Fruit fly (Drosophila melanogaster) whole organism, pupa: ENCODE data around the gene CG43249.
A peak's percentile ranks its signal among the peaks of the same experiment; 100 is the strongest.

ENCODE experiments used
- CG10348 ChIP-seq: fragments of 200-800 bp; sonication (Bioruptor generic); IDR thresholded peaks from 2 replicates; pipeline ENCODE4 v1.3.6; 2022; ENCODE audit warnings: missing biosample characterization, missing genetic modification characterization
- CG12605 ChIP-seq: fragments of 200-800 bp; sonication (Bioruptor generic); IDR thresholded peaks from 2 replicates; pipeline ENCODE4 v1.3.6; 2022; ENCODE audit warnings: missing biosample characterization, missing genetic modification characterization
- CG13204 ChIP-seq: fragments of 200-800 bp; sonication (Bioruptor generic); optimal IDR thresholded peaks from 2 replicates; lab custom pipeline; 2018; ENCODE audit warnings: missing biosample characterization, mild to moderate bottlenecking, missing genetic modification characterization, moderate library complexity
- CG14655 ChIP-seq: fragments of 200-800 bp; sonication (Bioruptor generic); optimal IDR thresholded peaks from 3 replicates; lab custom pipeline; 2017; ENCODE audit warnings: mild to moderate bottlenecking, missing biosample characterization, missing genetic modification reagents, missing genetic modification characterization
- CG15710 ChIP-seq: fragments of 200-800 bp; sonication (Bioruptor generic); optimal IDR thresholded peaks from 2 replicates; lab custom pipeline; 2018; ENCODE audit warnings: missing biosample characterization, mild to moderate bottlenecking, missing genetic modification characterization, moderate library complexity
- CG17806 ChIP-seq: fragments of 200-800 bp; sonication (Bioruptor generic); optimal IDR thresholded peaks from 2 replicates; lab custom pipeline; 2018; ENCODE audit warnings: missing biosample characterization, mild to moderate bottlenecking, missing genetic modification characterization, moderate library complexity
- CG32121 ChIP-seq: fragments of 200-800 bp; sonication (Bioruptor generic); IDR thresholded peaks from 2 replicates; pipeline ENCODE4 v1.3.6; 2022; ENCODE audit warnings: missing biosample characterization, missing genetic modification characterization
- CG34367 ChIP-seq: fragments of 200-800 bp; sonication (Bioruptor generic); optimal IDR thresholded peaks from 2 replicates; lab custom pipeline; 2018; ENCODE audit warnings: missing biosample characterization, mild to moderate bottlenecking, missing genetic modification characterization
- CG4496 ChIP-seq: fragments of 200-800 bp; sonication (Bioruptor generic); IDR thresholded peaks from 3 replicates; pipeline ENCODE4 v1.3.6; 2022; ENCODE audit warnings: missing biosample characterization, missing genetic modification characterization
- CG8159 ChIP-seq: fragments of 200-800 bp; sonication (Bioruptor generic); optimal IDR thresholded peaks from 3 replicates; lab custom pipeline; 2018; ENCODE audit warnings: missing biosample characterization, mild to moderate bottlenecking, missing genetic modification characterization, moderate library complexity
- CG8301 ChIP-seq: fragments of 200-800 bp; sonication (Bioruptor generic); optimal IDR thresholded peaks from 2 replicates; lab custom pipeline; 2018; ENCODE audit warnings: missing biosample characterization, mild to moderate bottlenecking, missing genetic modification characterization
- CG9948 ChIP-seq: fragments of 200-800 bp; sonication (Bioruptor generic); optimal IDR thresholded peaks from 2 replicates; lab custom pipeline; 2018; ENCODE audit warnings: missing biosample characterization, mild to moderate bottlenecking, missing genetic modification characterization, moderate library complexity
- D1 ChIP-seq: fragments of 200-800 bp; sonication (Bioruptor generic); optimal IDR thresholded peaks from 2 replicates; lab custom pipeline; 2018; ENCODE audit warnings: missing biosample characterization, mild to moderate bottlenecking, missing genetic modification characterization, moderate library complexity
- EcR ChIP-seq: fragments of 200-800 bp; sonication (Bioruptor generic); optimal IDR thresholded peaks from 3 replicates; lab custom pipeline; 2019; ENCODE audit warnings: missing biosample characterization, missing genetic modification characterization, mild to moderate bottlenecking, moderate library complexity, missing genetic modification reagents
- Ets98B ChIP-seq: fragments of 200-800 bp; sonication (Bioruptor generic); IDR thresholded peaks from 2 replicates; pipeline ENCODE4 v1.3.6; 2022; ENCODE audit warnings: missing biosample characterization, missing genetic modification characterization
- Pif1A ChIP-seq: fragments of 200-800 bp; sonication (Bioruptor generic); optimal IDR thresholded peaks from 3 replicates; lab custom pipeline; 2016; ENCODE audit warnings: missing biosample characterization, missing genetic modification characterization
- Pif1B ChIP-seq: fragments of 200-800 bp; sonication (Bioruptor generic); optimal IDR thresholded peaks from 3 replicates; lab custom pipeline; 2016; ENCODE audit warnings: missing biosample characterization, missing genetic modification characterization
- Snoo ChIP-seq: fragments of 200-800 bp; sonication (Bioruptor generic); optimal IDR thresholded peaks from 3 replicates; lab custom pipeline; 2017; ENCODE audit warnings: missing biosample characterization, mild to moderate bottlenecking, missing genetic modification characterization, inconsistent platforms
- fd96Ca ChIP-seq: fragments of 200-800 bp; sonication (Bioruptor generic); IDR thresholded peaks from 3 replicates; pipeline ENCODE4 v1.3.6; 2022; ENCODE audit warnings: missing biosample characterization, missing genetic modification characterization
- gl ChIP-seq: fragments of 200-800 bp; sonication (Bioruptor generic); optimal IDR thresholded peaks from 2 replicates; lab custom pipeline; 2018; ENCODE audit warnings: missing biosample characterization, mild to moderate bottlenecking, missing genetic modification characterization
- rn ChIP-seq: fragments of 200-800 bp; sonication (Bioruptor generic); IDR thresholded peaks from 2 replicates; pipeline ENCODE4 v1.3.6; 2022; ENCODE audit warnings: missing biosample characterization, missing genetic modification characterization

The CG43249 gene

dm6 chr3L:16303982-16304381 is at the start of gene CG43249:
TSS of gene CG43249 (plus strand) at chr3L:16304282.
- no peak for TF ChIP-seq CG14655 (GFP tag; lab: Kevin White, UChicago)
- no peak for TF ChIP-seq Snoo (tag; lab: Kevin White, UChicago)
- TF ChIP-seq CG32121 (GFP tag; lab: Robert Waterston, UW), result no peak

DNA sequence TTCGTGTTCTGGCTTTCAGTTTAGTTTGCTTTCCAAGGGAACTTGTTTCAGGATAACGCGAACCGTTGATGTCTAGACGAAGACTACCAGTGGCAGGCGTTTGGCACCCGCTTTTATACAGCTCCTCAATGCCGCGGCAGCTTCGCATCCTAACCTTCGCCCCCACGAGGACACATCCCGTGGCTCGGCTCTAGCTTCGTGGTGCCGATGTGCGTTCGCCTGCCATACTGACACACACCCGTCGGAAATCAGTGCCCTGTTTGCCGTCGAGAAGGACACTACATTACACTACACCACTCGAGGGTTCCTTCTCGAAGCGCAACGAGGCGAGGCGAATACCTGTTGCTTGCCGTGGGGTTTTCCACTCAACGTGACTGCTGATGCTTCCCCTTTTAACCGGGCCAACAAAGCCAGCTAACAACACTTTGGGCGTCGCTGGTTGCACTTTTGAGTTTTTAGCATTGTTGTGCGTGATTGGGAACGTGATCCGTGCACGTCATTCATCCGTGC is 46.9 kb upstream of the CG43249 start, which contains the start of gene CG13054:
CG13054 (minus strand) TSS at position 74 of the 510 bp plus-strand sequence.
- no peak for TF ChIP-seq CG14655 (GFP tag; lab: Kevin White, UChicago)
- TF ChIP-seq gl, result no peak
- no peak for TF ChIP-seq CG8301 (tag; lab: Kevin White, UChicago)
- peak; percentile 65; the same call in 1 of the 2 replicates for TF ChIP-seq CG12605 (GFP tag; lab: Robert Waterston, UW)
- no peak for TF ChIP-seq CG9948
- no peak for TF ChIP-seq CG13204 (GFP tag; lab: Kevin White, UChicago)
- TF ChIP-seq CG4496 (GFP tag; lab: Robert Waterston, UW), result 0 out of 3 replicates have a peak, but pooled peaks have one; percentile 48
- no peak for TF ChIP-seq CG8159 (tag; lab: Kevin White, UChicago)
- no peak for TF ChIP-seq CG17806 (tag; lab: Kevin White, UChicago)
- no peak for TF ChIP-seq Pif1A (GFP tag; lab: Kevin White, UChicago)
- TF ChIP-seq Snoo (tag; lab: Kevin White, UChicago), result no peak
- TF ChIP-seq Pif1B (GFP tag; lab: Kevin White, UChicago), result no peak
- TF ChIP-seq CG32121 (GFP tag; lab: Robert Waterston, UW), result no peak
- no peak for TF ChIP-seq CG15710 (tag; lab: Kevin White, UChicago)
- TF ChIP-seq fd96Ca, result no peak

- TF ChIP-seq Ets98B (no peak), CG10348 (GFP tag; lab: Robert Waterston, UW) (no peak), Pif1B (GFP tag; lab: Kevin White, UChicago) (peak; percentile 50), CG12605 (GFP tag; lab: Robert Waterston, UW) (no peak), CG34367 (tag; lab: Kevin White, UChicago) (peak; percentile 70), CG9948 (peak; percentile 79), CG14655 (GFP tag; lab: Kevin White, UChicago) (peak; percentile 57), CG8159 (tag; lab: Kevin White, UChicago) (peak; percentile 82), fd96Ca (no peak), Pif1A (GFP tag; lab: Kevin White, UChicago) (peak; percentile 27), EcR (GFP tag; lab: Kevin White, UChicago) (peak; percentile 82), rn (no peak), CG17806 (tag; lab: Kevin White, UChicago) (peak; percentile 84), CG15710 (tag; lab: Kevin White, UChicago) (peak; percentile 76), gl (peak; percentile 41), D1 (tag; lab: Kevin White, UChicago) (peak; percentile 5), CG8301 (tag; lab: Kevin White, UChicago) (no peak), Snoo (tag; lab: Kevin White, UChicago) (no peak), CG4496 (GFP tag; lab: Robert Waterston, UW) (no peak), CG32121 (GFP tag; lab: Robert Waterston, UW) (no peak), CG13204 (GFP tag; lab: Kevin White, UChicago) (peak; percentile 31)
Observed at dm6 chr3L:16259552-16259951, 44.5 kb upstream of the CG43249 start, which contains the start of gene CG13053. TSS of gene CG13053 (minus strand) at chr3L:16259722.

dm6 chr3L:16261505-16261904 is 42.6 kb upstream of the CG43249 start, which contains the start of gene CG34247:
TSS of gene CG34247 (minus strand) at chr3L:16261605.
- TF ChIP-seq D1 (tag; lab: Kevin White, UChicago) (no peak), EcR (GFP tag; lab: Kevin White, UChicago) (peak; percentile 15)

- TF ChIP-seq CG8159 (tag; lab: Kevin White, UChicago), result no peak
- TF ChIP-seq CG34367 (tag; lab: Kevin White, UChicago), result no peak
- TF ChIP-seq CG17806 (tag; lab: Kevin White, UChicago), result no peak
- no peak for TF ChIP-seq CG12605 (GFP tag; lab: Robert Waterston, UW)
Observed at dm6 chr3L:16262440-16262839, 41.6 kb upstream of the CG43249 start, which contains the start of gene CG13071. TSS of gene CG13071 (plus strand) at chr3L:16262740.

- no peak for TF ChIP-seq Ets98B
- no peak for TF ChIP-seq CG32121 (GFP tag; lab: Robert Waterston, UW)
- TF ChIP-seq CG8301 (tag; lab: Kevin White, UChicago), result no peak
- no peak for TF ChIP-seq CG14655 (GFP tag; lab: Kevin White, UChicago)
- TF ChIP-seq fd96Ca, result no peak
- TF ChIP-seq CG17806 (tag; lab: Kevin White, UChicago), result no peak
- TF ChIP-seq CG8159 (tag; lab: Kevin White, UChicago), result no peak
- no peak for TF ChIP-seq rn
- no peak for TF ChIP-seq CG15710 (tag; lab: Kevin White, UChicago)
- no peak for TF ChIP-seq Snoo (tag; lab: Kevin White, UChicago)
- TF ChIP-seq CG10348 (GFP tag; lab: Robert Waterston, UW), result no peak
- TF ChIP-seq CG4496 (GFP tag; lab: Robert Waterston, UW), result no peak
- TF ChIP-seq gl, result no peak
- TF ChIP-seq CG34367 (tag; lab: Kevin White, UChicago), result no peak
- no peak for TF ChIP-seq CG13204 (GFP tag; lab: Kevin White, UChicago)
- no peak for TF ChIP-seq Pif1A (GFP tag; lab: Kevin White, UChicago)
Observed at dm6 chr3L:16263043-16263442, 41.0 kb upstream of the CG43249 start, which contains the start of gene CG13070. TSS of gene CG13070 (plus strand) at chr3L:16263343.
